Fruit fly (Drosophila melanogaster) whole organism, adult: ENCODE data around the gene CG31157.

Experiments
- CG11617 ChIP-seq: fragments of 200-800 bp; sonication (Bioruptor generic); optimal IDR thresholded peaks from 2 replicates; lab custom pipeline; 2017; ENCODE audit warnings: mild to moderate bottlenecking, missing biosample characterization, missing genetic modification reagents, missing genetic modification characterization
- CG12768 ChIP-seq: fragments of 200-800 bp; sonication (Bioruptor generic); optimal IDR thresholded peaks from 2 replicates; lab custom pipeline; 2017; ENCODE audit warnings: missing biosample characterization, missing genetic modification characterization, mild to moderate bottlenecking, moderate library complexity, missing genetic modification reagents
- CG14711 ChIP-seq: fragments of 200-800 bp; sonication (Bioruptor generic); optimal IDR thresholded peaks from 2 replicates; lab custom pipeline; 2018; ENCODE audit warnings: missing biosample characterization, mild to moderate bottlenecking, missing genetic modification characterization, moderate library complexity
- CG1620 ChIP-seq: fragments of 200-800 bp; sonication (Bioruptor generic); optimal IDR thresholded peaks from 2 replicates; lab custom pipeline; 2016; ENCODE audit warnings: missing biosample characterization, missing genetic modification characterization
- CG33017 ChIP-seq: fragments of 200-800 bp; sonication (Bioruptor generic); optimal IDR thresholded peaks from 2 replicates; lab custom pipeline; 2018; ENCODE audit warnings: missing biosample characterization, mild to moderate bottlenecking, missing genetic modification characterization, moderate library complexity
- CG5204 ChIP-seq: fragments of 200-800 bp; sonication (Bioruptor generic); optimal IDR thresholded peaks from 2 replicates; lab custom pipeline; 2016; ENCODE audit warnings: missing biosample characterization, missing genetic modification characterization
- CG7045 ChIP-seq: fragments of 200-800 bp; sonication (Bioruptor generic); optimal IDR thresholded peaks from 2 replicates; lab custom pipeline; 2017; ENCODE audit warnings: missing biosample characterization, mild to moderate bottlenecking, missing genetic modification characterization
- CG7101 ChIP-seq: fragments of 200-800 bp; sonication (Bioruptor generic); optimal IDR thresholded peaks from 2 replicates; lab custom pipeline; 2018; ENCODE audit warnings: missing biosample characterization, mild to moderate bottlenecking, missing genetic modification characterization, moderate library complexity
- Clk ChIP-seq: fragments of 200-800 bp; sonication (Bioruptor generic); optimal IDR thresholded peaks from 2 replicates; lab custom pipeline; 2017; ENCODE audit warnings: missing biosample characterization, missing genetic modification characterization
- Crg-1 ChIP-seq: fragments of 200-800 bp; sonication (Bioruptor generic); optimal IDR thresholded peaks from 2 replicates; lab custom pipeline; 2016; ENCODE audit warnings: missing biosample characterization, missing genetic modification characterization
- Hr96 ChIP-seq: fragments of 200-800 bp; sonication (Bioruptor generic); optimal IDR thresholded peaks from 2 replicates; lab custom pipeline; 2016; ENCODE audit warnings: missing biosample characterization, missing genetic modification characterization
- Mnt ChIP-seq: fragments of 200-800 bp; sonication (Bioruptor generic); optimal IDR thresholded peaks from 2 replicates; lab custom pipeline; 2016; ENCODE audit warnings: missing biosample characterization, mild to moderate bottlenecking, missing genetic modification characterization
- bab1 ChIP-seq: fragments of 200-800 bp; sonication (Bioruptor generic); optimal IDR thresholded peaks from 3 replicates; lab custom pipeline; 2019; ENCODE audit warnings: missing biosample characterization, mild to moderate bottlenecking, missing genetic modification characterization, moderate library complexity
- cic ChIP-seq: fragments of 200-800 bp; sonication (Bioruptor generic); optimal IDR thresholded peaks from 2 replicates; lab custom pipeline; 2017; ENCODE audit warnings: missing biosample characterization, mild to moderate bottlenecking, missing genetic modification characterization, moderate library complexity
- cnc ChIP-seq, 2 experiments: fragments of >200 bp; optimal IDR thresholded peaks; 2 replicates each; lab custom pipeline; 2017
- kay ChIP-seq: fragments of 200-800 bp; sonication (Bioruptor generic); peaks from one replicate; lab custom pipeline; 2016; ENCODE audit warnings: missing biosample characterization, missing genetic modification characterization, borderline replicate concordance
- ovo ChIP-seq: fragments of 200-800 bp; sonication (Bioruptor generic); optimal IDR thresholded peaks from 2 replicates; lab custom pipeline; 2016; ENCODE audit warnings: missing biosample characterization, missing genetic modification characterization
- pad ChIP-seq: fragments of 200-800 bp; sonication (Bioruptor generic); optimal IDR thresholded peaks from 3 replicates; lab custom pipeline; 2017; ENCODE audit warnings: missing biosample characterization, missing genetic modification characterization, mild to moderate bottlenecking, moderate library complexity, missing genetic modification reagents
- tj ChIP-seq: fragments of 200-800 bp; sonication (Bioruptor generic); optimal IDR thresholded peaks from 3 replicates; lab custom pipeline; 2017; ENCODE audit warnings: missing biosample characterization, mild to moderate bottlenecking, missing genetic modification characterization, moderate library complexity
- toe ChIP-seq: fragments of 200-800 bp; sonication (Bioruptor generic); optimal IDR thresholded peaks from 2 replicates; lab custom pipeline; 2016; ENCODE audit warnings: missing biosample characterization, missing genetic modification characterization

Gene CG31157

DNA sequence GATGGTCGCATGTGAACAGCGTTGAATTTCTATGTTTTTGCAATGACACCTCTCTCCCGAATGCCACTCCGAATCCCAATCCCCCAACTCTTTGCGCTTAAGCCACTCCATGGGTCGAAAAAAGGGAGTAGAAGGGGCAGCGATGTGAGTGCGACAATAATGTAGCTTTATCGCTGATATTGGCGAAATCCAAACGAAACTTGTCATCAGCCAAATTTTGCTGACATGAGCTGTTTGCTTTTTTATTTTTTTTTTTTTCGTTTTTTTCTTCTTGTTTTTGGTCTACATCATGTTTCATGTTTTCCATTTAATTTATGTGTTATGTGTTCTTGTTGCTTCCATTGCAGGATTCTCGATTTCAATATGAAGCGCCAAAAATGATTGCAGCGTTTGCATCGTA is 28.5 kb upstream of the CG31157 start:
- TF ChIP-seq CG7101 (tag; lab: Kevin White, UChicago) (no peak), tj (GFP tag; lab: Kevin White, UChicago) (peak; percentile 99)

DNA sequence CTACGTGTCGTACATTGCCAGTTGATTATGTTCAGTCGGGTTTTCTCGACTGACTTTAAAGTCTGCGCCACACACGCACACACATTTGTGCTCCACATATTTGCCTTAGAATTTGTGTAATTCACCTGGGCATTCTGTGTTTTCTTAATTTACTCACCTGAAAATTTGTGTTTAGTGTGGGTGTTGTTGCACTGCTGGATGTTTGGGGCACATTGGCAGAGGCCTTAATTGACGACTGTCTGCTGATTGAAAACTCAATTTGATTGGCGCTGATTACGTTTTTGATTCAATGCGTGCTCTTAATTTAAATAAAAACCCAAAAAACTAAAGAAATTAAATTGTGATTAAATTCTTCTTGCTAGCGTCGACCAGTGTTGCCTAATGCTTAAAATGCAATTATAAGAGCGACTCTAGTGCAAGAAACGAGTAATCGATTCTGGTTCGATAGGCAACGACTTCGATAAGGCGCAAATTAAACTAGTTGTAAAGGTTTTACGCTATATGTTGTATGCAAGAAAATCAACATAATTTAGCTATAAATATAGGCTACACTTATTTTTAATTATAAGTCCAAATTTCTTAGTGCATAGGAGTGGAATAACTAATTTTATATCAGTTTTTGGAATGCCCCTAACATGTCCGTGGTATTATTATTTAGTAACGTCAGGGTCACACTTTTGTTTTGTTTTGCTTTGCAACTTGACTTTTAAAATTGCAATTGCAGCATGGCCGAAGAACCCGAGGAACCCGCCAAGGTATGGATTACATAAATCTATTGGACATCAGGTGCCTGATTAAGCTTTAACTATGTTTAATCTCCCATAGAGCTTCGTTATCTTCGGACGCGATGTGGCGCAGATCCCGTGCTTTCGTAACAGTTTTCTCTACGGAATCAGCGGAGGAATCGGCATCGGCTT is 17.0 kb upstream of the CG31157 start, which contains the start of the genes CG46281 and CG46280:
Gene CG46281 (minus strand): TSS at position 51 of the 917 bp plus-strand sequence.
Gene CG46280 (minus strand): TSS at position 403 of the 917 bp plus-strand sequence.
- TF ChIP-seq CG33017 (tag; lab: Kevin White, UChicago) (no peak), kay (peak; percentile 85), Mnt (GFP tag; lab: Kevin White, UChicago) (peak; percentile 58), CG1620 (GFP tag; lab: Kevin White, UChicago) (peak; percentile 49), Hr96 (GFP tag; lab: Kevin White, UChicago) (no peak), bab1 (GFP tag; lab: Kevin White, UChicago) (peak; percentile 44), Crg-1 (GFP tag; lab: Kevin White, UChicago) (peak; percentile 32), ovo (no peak), pad (GFP tag; lab: Kevin White, UChicago) (peak; percentile 33), toe (GFP tag; lab: Kevin White, UChicago) (no peak), CG7101 (tag; lab: Kevin White, UChicago) (peak; percentile 42), CG11617 (GFP tag; lab: Kevin White, UChicago) (peak; percentile 46), CG14711 (tag; lab: Kevin White, UChicago) (peak; percentile 59), cic (GFP tag; lab: Kevin White, UChicago) (peak; percentile 8), CG7045 (GFP tag; lab: Kevin White, UChicago) (peak; percentile 1), CG12768 (GFP tag; lab: Kevin White, UChicago) (peak; percentile 31), tj (GFP tag; lab: Kevin White, UChicago) (peak; percentile 23), cnc (optimal IDR thresholded peaks at IDR 0.05; lab: Kevin White, UChicago) (no peak), CG5204 (GFP tag; lab: Kevin White, UChicago) (no peak), Clk (GFP tag; lab: Kevin White, UChicago) (no peak)

DNA sequence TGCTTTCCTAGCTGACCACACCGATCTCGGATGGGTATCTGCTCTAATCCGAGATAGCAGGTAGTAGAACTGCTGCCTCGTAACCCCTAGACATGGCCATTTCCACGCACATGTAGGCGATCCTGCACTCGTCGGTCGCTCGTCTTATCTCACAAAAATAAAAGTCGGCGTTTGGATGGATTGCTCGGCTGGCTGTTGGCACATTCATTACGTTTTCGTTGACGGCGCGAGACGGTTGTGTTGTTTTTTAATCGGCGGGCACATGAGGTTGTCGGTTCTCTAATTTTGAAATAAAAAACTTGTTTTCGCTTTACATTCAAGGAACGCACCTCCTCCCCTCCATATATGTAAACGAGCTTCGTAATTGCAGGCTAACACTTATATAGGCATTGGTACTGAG is 15.2 kb upstream of the CG31157 start, which contains the start of gene ry:
Gene ry (plus strand): TSS at position 206 of the 400 bp plus-strand sequence.
- TF ChIP-seq Mnt (GFP tag; lab: Kevin White, UChicago) (peak; percentile 70), cic (GFP tag; lab: Kevin White, UChicago) (peak; percentile 84), CG33017 (tag; lab: Kevin White, UChicago) (peak; percentile 43), CG11617 (GFP tag; lab: Kevin White, UChicago) (no peak)

DNA sequence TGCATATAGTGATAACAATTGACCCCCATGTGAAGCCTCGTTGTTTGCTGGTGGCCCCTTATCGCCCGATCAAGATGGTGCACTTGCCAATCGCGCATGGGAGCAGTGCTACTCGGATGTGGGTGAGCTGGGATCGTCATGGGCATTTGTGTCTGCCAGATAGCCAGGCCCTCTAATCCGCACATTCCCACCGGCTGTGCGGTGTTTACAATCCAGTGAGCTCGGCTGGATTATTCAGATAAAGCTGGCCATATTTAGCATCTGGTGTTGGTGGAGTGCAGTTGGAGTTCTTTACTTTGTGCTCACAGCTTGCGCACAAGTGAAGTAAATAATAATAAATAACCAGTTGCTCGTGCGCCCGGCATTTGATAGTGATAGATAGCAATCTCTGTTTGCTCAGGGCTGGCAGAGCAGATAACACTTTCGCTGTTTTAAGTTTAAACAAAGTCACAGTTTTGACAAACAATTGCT is 14.5 kb upstream of the CG31157 start:
- TF ChIP-seq cic (GFP tag; lab: Kevin White, UChicago) (peak; percentile 64), CG14711 (tag; lab: Kevin White, UChicago) (peak; percentile 62), toe (GFP tag; lab: Kevin White, UChicago) (peak; percentile 68), Crg-1 (GFP tag; lab: Kevin White, UChicago) (peak; percentile 76), bab1 (GFP tag; lab: Kevin White, UChicago) (no peak), CG1620 (GFP tag; lab: Kevin White, UChicago) (no peak), pad (GFP tag; lab: Kevin White, UChicago) (peak; percentile 49), CG7045 (GFP tag; lab: Kevin White, UChicago) (peak; percentile 85), kay (peak; percentile 96), ovo (peak; percentile 4), CG11617 (GFP tag; lab: Kevin White, UChicago) (peak; percentile 77), CG7101 (tag; lab: Kevin White, UChicago) (peak; percentile 83), Hr96 (GFP tag; lab: Kevin White, UChicago) (peak; percentile 30), CG12768 (GFP tag; lab: Kevin White, UChicago) (peak; percentile 78), cnc (optimal IDR thresholded peaks at IDR 0.05; lab: Kevin White, UChicago) (no peak), Clk (GFP tag; lab: Kevin White, UChicago) (peak; percentile 39), CG33017 (tag; lab: Kevin White, UChicago) (peak; percentile 71), tj (GFP tag; lab: Kevin White, UChicago) (no peak), CG5204 (GFP tag; lab: Kevin White, UChicago) (no peak), Mnt (GFP tag; lab: Kevin White, UChicago) (peak; percentile 79)

DNA sequence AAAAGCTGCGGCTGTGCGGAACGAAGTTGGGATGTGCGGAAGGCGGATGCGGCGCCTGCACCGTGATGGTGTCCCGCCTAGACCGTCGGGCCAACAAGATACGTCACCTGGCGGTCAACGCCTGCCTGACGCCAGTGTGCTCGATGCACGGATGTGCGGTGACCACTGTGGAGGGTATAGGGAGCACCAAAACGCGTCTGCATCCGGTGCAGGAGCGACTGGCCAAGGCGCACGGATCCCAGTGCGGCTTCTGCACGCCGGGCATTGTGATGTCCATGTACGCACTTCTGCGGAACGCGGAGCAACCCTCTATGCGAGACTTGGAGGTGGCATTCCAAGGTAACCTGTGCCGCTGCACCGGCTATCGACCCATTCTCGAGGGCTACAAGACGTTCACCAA is 13.9 kb upstream of the CG31157 start:
- TF ChIP-seq CG7101 (tag; lab: Kevin White, UChicago): no peak
- TF ChIP-seq Mnt (GFP tag; lab: Kevin White, UChicago): no peak
- no peak for TF ChIP-seq bab1 (GFP tag; lab: Kevin White, UChicago)
- no peak for TF ChIP-seq kay
- no peak for TF ChIP-seq pad (GFP tag; lab: Kevin White, UChicago)
- TF ChIP-seq tj (GFP tag; lab: Kevin White, UChicago): no peak
- TF ChIP-seq Clk (GFP tag; lab: Kevin White, UChicago): no peak
- no peak for TF ChIP-seq toe (GFP tag; lab: Kevin White, UChicago)
- no peak for TF ChIP-seq ovo
- no peak for TF ChIP-seq CG7045 (GFP tag; lab: Kevin White, UChicago)
- no peak for TF ChIP-seq Crg-1 (GFP tag; lab: Kevin White, UChicago)
- no peak for TF ChIP-seq cic (GFP tag; lab: Kevin White, UChicago)
- TF ChIP-seq cnc (optimal IDR thresholded peaks at IDR 0.05; lab: Kevin White, UChicago): no peak
- TF ChIP-seq CG5204 (GFP tag; lab: Kevin White, UChicago): no peak
- no peak for TF ChIP-seq Hr96 (GFP tag; lab: Kevin White, UChicago)
- TF ChIP-seq CG33017 (tag; lab: Kevin White, UChicago): no peak
- TF ChIP-seq CG12768 (GFP tag; lab: Kevin White, UChicago): no peak
- no peak for TF ChIP-seq CG1620 (GFP tag; lab: Kevin White, UChicago)
